Fruit fly (Drosophila melanogaster) whole organism, embryonic: ENCODE data around the gene euc.

Source experiments
- ATbp ChIP-seq: fragments of 200-800 bp; sonication (Bioruptor generic); optimal IDR thresholded peaks from 2 replicates; lab custom pipeline; 2017; ENCODE audit warnings: missing biosample characterization, mild to moderate bottlenecking, missing genetic modification characterization, missing genetic modification reagents
- Ada2b ChIP-seq: fragments of 200-800 bp; sonication (Bioruptor generic); IDR thresholded peaks from 2 replicates; pipeline ENCODE4 v1.3.6; 2022; ENCODE audit warnings: missing biosample characterization, missing genetic modification characterization
- Asciz ChIP-seq: fragments of 200-800 bp; sonication (Bioruptor generic); optimal IDR thresholded peaks from 2 replicates; lab custom pipeline; 2017; ENCODE audit warnings: missing biosample characterization, mild to moderate bottlenecking, missing genetic modification characterization, missing genetic modification reagents
- CG10543 ChIP-seq: fragments of 200-800 bp; sonication (Bioruptor generic); optimal IDR thresholded peaks from 3 replicates; lab custom pipeline; 2017; ENCODE audit warnings: missing biosample characterization, mild to moderate bottlenecking, missing genetic modification characterization, moderate library complexity
- CG11093 ChIP-seq: fragments of 200-800 bp; sonication (Bioruptor generic); IDR thresholded peaks from 3 replicates; pipeline ENCODE4 v1.3.6; 2022; ENCODE audit warnings: missing biosample characterization, missing genetic modification characterization
- CG11398 ChIP-seq: fragments of 200-800 bp; sonication (Bioruptor generic); optimal IDR thresholded peaks from 2 replicates; lab custom pipeline; 2016; ENCODE audit warnings: missing biosample characterization, missing genetic modification characterization
- CG13894 ChIP-seq: fragments of 200-800 bp; sonication (Bioruptor generic); optimal IDR thresholded peaks from 3 replicates; lab custom pipeline; 2018; ENCODE audit warnings: missing biosample characterization, mild to moderate bottlenecking, missing genetic modification characterization, moderate library complexity
- CG15073 ChIP-seq: fragments of 200-800 bp; sonication (Bioruptor generic); optimal IDR thresholded peaks from 2 replicates; lab custom pipeline; 2016; ENCODE audit warnings: missing biosample characterization, missing genetic modification characterization
- CG15269 ChIP-seq: fragments of 200-800 bp; sonication (Bioruptor generic); optimal IDR thresholded peaks from 2 replicates; lab custom pipeline; 2018; ENCODE audit warnings: missing biosample characterization, mild to moderate bottlenecking, missing genetic modification characterization, moderate library complexity
- CG16813 ChIP-seq: fragments of 200-800 bp; sonication (Bioruptor generic); IDR thresholded peaks from 3 replicates; pipeline ENCODE4 v1.3.6; 2022; ENCODE audit warnings: missing biosample characterization, missing genetic modification characterization; ENCODE audit not compliant: partially characterized antibody
- CG17802 ChIP-seq: fragments of 200-800 bp; sonication (Bioruptor generic); optimal IDR thresholded peaks from 2 replicates; lab custom pipeline; 2018; ENCODE audit warnings: missing biosample characterization, mild to moderate bottlenecking, missing genetic modification characterization, moderate library complexity
- CG1792 ChIP-seq: fragments of 200-800 bp; sonication (Bioruptor generic); optimal IDR thresholded peaks from 2 replicates; lab custom pipeline; 2016; ENCODE audit warnings: missing biosample characterization, missing genetic modification characterization
- CG2678 ChIP-seq: fragments of 200-800 bp; sonication (Bioruptor generic); optimal IDR thresholded peaks from 3 replicates; lab custom pipeline; 2019; ENCODE audit warnings: missing biosample characterization, mild to moderate bottlenecking, missing genetic modification characterization, moderate library complexity
- CG30020 ChIP-seq: fragments of 200-800 bp; optimal IDR thresholded peaks from 2 replicates; lab custom pipeline; 2019; ENCODE audit warnings: missing biosample characterization, mild to moderate bottlenecking, missing genetic modification characterization, moderate library complexity
- CG3065 ChIP-seq: fragments of 200-800 bp; sonication (Bioruptor generic); optimal IDR thresholded peaks from 2 replicates; lab custom pipeline; 2016; ENCODE audit warnings: missing biosample characterization, missing genetic modification characterization
- CG6272 ChIP-seq: fragments of 200-800 bp; sonication (Bioruptor generic); IDR thresholded peaks from 2 replicates; pipeline ENCODE4 v1.3.6; 2022; ENCODE audit warnings: missing biosample characterization, missing genetic modification characterization
- CG6765 ChIP-seq: fragments of 200-800 bp; sonication (Bioruptor generic); optimal IDR thresholded peaks from 3 replicates; lab custom pipeline; 2017; ENCODE audit warnings: missing biosample characterization, mild to moderate bottlenecking, missing genetic modification characterization
- CG7271 ChIP-seq: fragments of 200-800 bp; sonication (Bioruptor generic); optimal IDR thresholded peaks from 2 replicates; lab custom pipeline; 2018; ENCODE audit warnings: missing biosample characterization, mild to moderate bottlenecking, missing genetic modification characterization, moderate library complexity
- CG7372 ChIP-seq: fragments of 200-800 bp; sonication (Bioruptor generic); IDR thresholded peaks from 2 replicates; pipeline ENCODE4 v1.3.6; 2022; ENCODE audit warnings: missing biosample characterization, missing genetic modification characterization
- CG7963 ChIP-seq: fragments of 200-800 bp; sonication (Bioruptor generic); IDR thresholded peaks from 3 replicates; pipeline ENCODE4 v1.3.6; 2022; ENCODE audit warnings: missing biosample characterization, missing genetic modification characterization; ENCODE audit not compliant: partially characterized antibody
- CG8924 ChIP-seq: fragments of 200-800 bp; optimal IDR thresholded peaks from 3 replicates; lab custom pipeline; 2019; ENCODE audit warnings: missing biosample characterization, mild to moderate bottlenecking, missing genetic modification characterization, moderate library complexity
- CG9437 ChIP-seq: fragments of 200-800 bp; sonication (Bioruptor generic); optimal IDR thresholded peaks from 2 replicates; lab custom pipeline; 2018; ENCODE audit warnings: missing biosample characterization, mild to moderate bottlenecking, missing genetic modification characterization
- CG9727 ChIP-seq: fragments of 200-800 bp; sonication (Bioruptor generic); optimal IDR thresholded peaks from 3 replicates; lab custom pipeline; 2017; ENCODE audit warnings: missing biosample characterization, mild to moderate bottlenecking, missing genetic modification characterization
- E2f1 ChIP-seq: fragments of 200-800 bp; sonication (Bioruptor generic); IDR thresholded peaks from 2 replicates; pipeline ENCODE4 v1.3.6; 2022; ENCODE audit warnings: missing biosample characterization, missing genetic modification characterization
- ERR ChIP-seq: fragments of 200-800 bp; sonication (Bioruptor generic); optimal IDR thresholded peaks from 2 replicates; lab custom pipeline; 2016; ENCODE audit warnings: missing biosample characterization, missing genetic modification characterization
- Fer1 ChIP-seq: fragments of 200-800 bp; sonication (Bioruptor generic); optimal IDR thresholded peaks from 2 replicates; lab custom pipeline; 2017; ENCODE audit warnings: missing biosample characterization, mild to moderate bottlenecking, missing genetic modification characterization
- H15 ChIP-seq: fragments of 200-800 bp; sonication (Bioruptor generic); IDR thresholded peaks from 3 replicates; pipeline ENCODE4 v1.3.6; 2022; ENCODE audit warnings: missing biosample characterization, missing genetic modification characterization
- Hr78 ChIP-seq, 2 experiments: fragments of 200-800 bp in 1 of 2; fragments of >200 bp in 1 of 2; sonication (Bioruptor generic) in 1 of 2; optimal IDR thresholded peaks; 2 replicates each; lab custom pipeline; 2017 to 2019; ENCODE audit warnings: missing biosample characterization in 2 of 2, missing genetic modification characterization in 2 of 2, mild to moderate bottlenecking in 1 of 2, moderate library complexity in 1 of 2
- Jarid2 ChIP-seq: fragments of 200-800 bp; sonication (Bioruptor generic); optimal IDR thresholded peaks from 3 replicates; lab custom pipeline; 2017; ENCODE audit warnings: mild to moderate bottlenecking, missing biosample characterization, missing genetic modification reagents, missing genetic modification characterization
- MBD-R2 ChIP-seq: fragments of 200-800 bp; sonication (Bioruptor generic); IDR thresholded peaks from 2 replicates; pipeline ENCODE4 v1.3.6; 2022; ENCODE audit warnings: missing biosample characterization, missing genetic modification characterization
- Myb ChIP-seq: fragments of 200-800 bp; sonication (Bioruptor generic); optimal IDR thresholded peaks from 2 replicates; lab custom pipeline; 2016; ENCODE audit warnings: missing biosample characterization, missing genetic modification characterization
- Nf-YC ChIP-seq: fragments of 200-800 bp; optimal IDR thresholded peaks from 3 replicates; lab custom pipeline; 2019; ENCODE audit warnings: missing biosample characterization, mild to moderate bottlenecking, missing genetic modification characterization, moderate library complexity
- Sox100B ChIP-seq: fragments of 200-800 bp; sonication (Bioruptor generic); optimal IDR thresholded peaks from 3 replicates; lab custom pipeline; 2018; ENCODE audit warnings: missing biosample characterization, mild to moderate bottlenecking, missing genetic modification characterization
- Sry-β ChIP-seq: fragments of 200-800 bp; sonication (Bioruptor generic); optimal IDR thresholded peaks from 2 replicates; lab custom pipeline; 2018; ENCODE audit warnings: missing biosample characterization, mild to moderate bottlenecking, missing genetic modification characterization, moderate library complexity
- Sry-δ ChIP-seq: fragments of 200-800 bp; sonication (Bioruptor generic); optimal IDR thresholded peaks from 2 replicates; lab custom pipeline; 2016; ENCODE audit warnings: missing biosample characterization, missing genetic modification characterization
- amos ChIP-seq: fragments of 200-800 bp; sonication (Bioruptor generic); IDR thresholded peaks from 2 replicates; pipeline ENCODE4 v1.3.6; 2022; ENCODE audit warnings: missing biosample characterization, missing genetic modification characterization; ENCODE audit not compliant: partially characterized antibody
- ap ChIP-seq: fragments of 200-800 bp; sonication (Bioruptor generic); IDR thresholded peaks from 2 replicates; pipeline ENCODE4 v1.3.6; 2022; ENCODE audit warnings: missing biosample characterization, missing genetic modification characterization
- az2 ChIP-seq: fragments of 200-800 bp; sonication (Bioruptor generic); optimal IDR thresholded peaks from 3 replicates; lab custom pipeline; 2016; ENCODE audit warnings: missing biosample characterization, missing genetic modification characterization
- ems ChIP-seq: fragments of 200-800 bp; sonication (Bioruptor generic); optimal IDR thresholded peaks from 3 replicates; lab custom pipeline; 2016; ENCODE audit warnings: missing biosample characterization, missing genetic modification characterization
- gsb-n ChIP-seq: fragments of 200-800 bp; sonication (Bioruptor generic); optimal IDR thresholded peaks from 3 replicates; lab custom pipeline; 2018; ENCODE audit warnings: missing biosample characterization, mild to moderate bottlenecking, missing genetic modification characterization
- ind ChIP-seq: fragments of 200-800 bp; sonication (Bioruptor generic); optimal IDR thresholded peaks from 3 replicates; lab custom pipeline; 2016; ENCODE audit warnings: missing biosample characterization, missing genetic modification characterization
- lab ChIP-seq: fragments of 200-800 bp; sonication (Bioruptor generic); optimal IDR thresholded peaks from 3 replicates; lab custom pipeline; 2017; ENCODE audit warnings: missing biosample characterization, missing genetic modification characterization, mild to moderate bottlenecking, moderate library complexity, missing genetic modification reagents
- ranshi ChIP-seq: fragments of 200-800 bp; sonication (Bioruptor generic); IDR thresholded peaks from 2 replicates; pipeline ENCODE4 v1.3.6; 2022; ENCODE audit warnings: missing biosample characterization, missing genetic modification characterization
- schlank ChIP-seq: fragments of 200-800 bp; sonication (Bioruptor generic); optimal IDR thresholded peaks from 2 replicates; lab custom pipeline; 2018; ENCODE audit warnings: missing biosample characterization, mild to moderate bottlenecking, missing genetic modification characterization
- seq ChIP-seq: fragments of 200-800 bp; sonication (Bioruptor generic); IDR thresholded peaks from 2 replicates; pipeline ENCODE4 v1.3.6; 2022; ENCODE audit warnings: missing biosample characterization, missing genetic modification characterization
- sna ChIP-seq: fragments of 200-800 bp; sonication (Bioruptor generic); IDR thresholded peaks from 2 replicates; pipeline ENCODE4 v1.3.6; 2022; ENCODE audit warnings: missing biosample characterization, missing genetic modification characterization; ENCODE audit not compliant: partially characterized antibody
- sob ChIP-seq: fragments of 200-800 bp; sonication (Bioruptor generic); IDR thresholded peaks from 2 replicates; pipeline ENCODE4 v1.3.6; 2022; ENCODE audit warnings: missing biosample characterization, missing genetic modification characterization
- stwl ChIP-seq: fragments of 200-800 bp; sonication (Bioruptor generic); optimal IDR thresholded peaks from 3 replicates; lab custom pipeline; 2018; ENCODE audit warnings: missing biosample characterization, mild to moderate bottlenecking, missing genetic modification characterization, moderate library complexity
- zen ChIP-seq: fragments of 200-800 bp; sonication (Bioruptor generic); optimal IDR thresholded peaks from 3 replicates; lab custom pipeline; 2018; ENCODE audit warnings: missing biosample characterization, mild to moderate bottlenecking, missing genetic modification characterization, moderate library complexity

Gene euc

dm6 chr3R:18928346-18928917, 50.2 kb downstream of the euc start, which contains the start of gene Mpc1 (continued):
- TF ChIP-seq Sry-β (GFP tag; lab: Kevin White, UChicago) (no peak), CG1792 (no peak), CG7963 (GFP tag; lab: Robert Waterston, UW) (peak; percentile 68), seq (GFP tag; lab: Robert Waterston, UW) (no peak), CG16813 (GFP tag; lab: Robert Waterston, UW) (peak; percentile 77), E2f1 (no peak), Sry-δ (GFP tag; lab: Kevin White, UChicago) (peak; percentile 78), Sox100B (no peak), CG7372 (GFP tag; lab: Robert Waterston, UW) (0 out of 2 replicates have a peak, but pooled peaks have one; percentile 7), schlank (tag; lab: Kevin White, UChicago) (no peak), ERR (GFP tag; lab: Kevin White, UChicago) (peak; percentile 51), CG30020 (tag; lab: Kevin White, UChicago) (peak; percentile 46), CG10543 (peak; percentile 46), CG15269 (tag; lab: Kevin White, UChicago) (no peak), H15 (no peak; the same call in 2 of the 3 replicates), amos (GFP tag; lab: Robert Waterston, UW) (peak; percentile 85; the same call in 1 of the 2 replicates), az2 (no peak), CG15073 (GFP tag; lab: Kevin White, UChicago) (no peak), CG7271 (tag; lab: Kevin White, UChicago) (no peak), stwl (tag; lab: Kevin White, UChicago) (no peak), ems (no peak), zen (tag; lab: Kevin White, UChicago) (no peak), CG6272 (GFP tag; lab: Robert Waterston, UW) (peak; percentile 53; the same call in 1 of the 2 replicates), ranshi (GFP tag; lab: Robert Waterston, UW) (peak; percentile 25; the same call in 1 of the 2 replicates), ap (no peak), Asciz (GFP tag; lab: Kevin White, UChicago) (no peak), Jarid2 (GFP tag; lab: Kevin White, UChicago) (no peak), CG8924 (peak; percentile 56), ATbp (GFP tag; lab: Kevin White, UChicago) (no peak), Hr78 (GFP tag; optimal IDR thresholded peaks at IDR 0.05; lab: Kevin White, UChicago) (peak in 1 of 2 experiments; percentile 35), Ada2b (no peak), CG9437 (no peak), lab (GFP tag; lab: Kevin White, UChicago) (no peak), CG17802 (tag; lab: Kevin White, UChicago) (no peak), CG13894 (tag; lab: Kevin White, UChicago) (no peak), CG3065 (GFP tag; lab: Kevin White, UChicago) (no peak), CG11093 (no peak), CG2678 (peak; percentile 27), gsb-n (tag; lab: Kevin White, UChicago) (no peak), CG11398 (GFP tag; lab: Kevin White, UChicago) (no peak), sna (0 out of 2 replicates have a peak, but pooled peaks have one; percentile 64), Fer1 (peak; percentile 22), MBD-R2 (GFP tag; lab: Robert Waterston, UW) (peak; percentile 45), ind (no peak), Myb (GFP tag; lab: Kevin White, UChicago) (peak; percentile 36), CG6765 (no peak), CG9727 (GFP tag; lab: Kevin White, UChicago) (no peak), Nf-YC (no peak), sob (peak; percentile 5; the same call in 1 of the 2 replicates)
